Worm (Caenorhabditis elegans): ENCODE results near the gene dnj-23.

dnj-23 gene

DNA sequence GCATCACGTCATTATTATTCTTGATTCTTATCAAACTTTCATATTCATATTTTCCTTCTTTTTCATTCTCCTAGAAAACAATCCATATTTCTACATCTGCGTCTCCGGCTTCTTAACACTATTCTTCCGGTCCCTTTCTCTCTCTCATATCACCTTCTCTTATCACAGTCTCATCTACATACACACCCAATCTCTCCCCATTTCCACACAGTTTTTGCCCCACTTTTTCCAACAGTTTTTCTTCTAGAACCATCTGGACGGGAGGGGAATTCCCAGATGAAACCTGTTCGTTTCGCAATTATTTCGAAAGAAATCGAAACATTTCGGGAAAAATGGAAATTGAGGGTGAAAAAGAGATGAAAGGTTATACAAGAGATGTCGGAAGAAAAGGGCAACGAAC, 19.7 kb upstream of the dnj-23 start (continued):
- peak; percentile 27 for TF ChIP-seq rbr-2 (tag; optimal IDR thresholded peaks at IDR 0.05)
- no peak for TF ChIP-seq unc-130 (GFP tag; optimal IDR thresholded peaks at IDR 0.05)
- no peak for TF ChIP-seq lim-7 (GFP tag; IDR thresholded peaks at IDR 0.05)
- no peak for TF ChIP-seq skn-1 (tag; optimal IDR thresholded peaks at IDR 0.05)
- peak; percentile 70 for TF ChIP-seq ama-1 (optimal IDR thresholded peaks at IDR 0.05)
- no peak for TF ChIP-seq ztf-11 (tag; optimal IDR thresholded peaks at IDR 0.05)
- TF ChIP-seq dpl-1 (GFP tag; optimal IDR thresholded peaks at IDR 0.05): peak; percentile 42
- TF ChIP-seq aly-2 (tag; optimal IDR thresholded peaks at IDR 0.05): no peak
- TF ChIP-seq mdl-1 (tag; optimal IDR thresholded peaks at IDR 0.05): peak; percentile 21 to 36
- peak; percentile 68; the same call in 1 of the 2 replicates for TF ChIP-seq tra-1 (GFP tag; IDR thresholded peaks at IDR 0.05)
- TF ChIP-seq daf-12 (tag; optimal IDR thresholded peaks at IDR 0.05): no peak
- no peak for TF ChIP-seq zip-11 (GFP tag; IDR thresholded peaks at IDR 0.05)
- TF ChIP-seq ceh-62 (tag; optimal IDR thresholded peaks at IDR 0.05): no peak
- peak; percentile 68 for TF ChIP-seq nhr-77 (tag; optimal IDR thresholded peaks at IDR 0.05)
- TF ChIP-seq unc-39 (tag; optimal IDR thresholded peaks at IDR 0.05): no peak
- no peak for TF ChIP-seq F10B5.3 (tag; optimal IDR thresholded peaks at IDR 0.05)
- TF ChIP-seq hlh-11 (tag; optimal IDR thresholded peaks at IDR 0.05): peak; percentile 89
- TF ChIP-seq madf-9 (GFP tag; conservative IDR thresholded peaks at IDR 0.05): no peak
- peak; percentile 67 for TF ChIP-seq zfp-3 (GFP tag; conservative IDR thresholded peaks at IDR 0.05)
- TF ChIP-seq attf-4 (tag; optimal IDR thresholded peaks at IDR 0.05): no peak
- TF ChIP-seq hif-1 (tag; optimal IDR thresholded peaks at IDR 0.05): peak in 1 of 2 experiments; percentile 11
- peak; percentile 42 for TF ChIP-seq nhr-10 (tag; optimal IDR thresholded peaks at IDR 0.05)
- TF ChIP-seq madf-5 (GFP tag; IDR thresholded peaks at IDR 0.05): 0 out of 4 replicates have a peak, but pooled peaks of 1 of the 2 experiments have one; percentile 26
- TF ChIP-seq mxl-3 (GFP tag; optimal IDR thresholded peaks at IDR 0.05): peak; percentile 64
- no peak for TF ChIP-seq R02D3.7 (tag; optimal IDR thresholded peaks at IDR 0.05)
- TF ChIP-seq nhr-237 (tag; optimal IDR thresholded peaks at IDR 0.05): no peak
- no peak for TF ChIP-seq Y48G9A.11 (GFP tag; IDR thresholded peaks at IDR 0.05)
- peak; percentile 26; the same call in 1 of the 2 replicates for TF ChIP-seq lin-38 (GFP tag; IDR thresholded peaks at IDR 0.05)
- no peak for TF ChIP-seq mxl-2 (GFP tag; conservative IDR thresholded peaks at IDR 0.05)
- TF ChIP-seq nhr-111 (GFP tag; optimal IDR thresholded peaks at IDR 0.05): no peak
- TF ChIP-seq zfp-2 (tag; optimal IDR thresholded peaks at IDR 0.05): no peak
- 0 out of 2 replicates have a peak, but pooled peaks have one; percentile 13 for TF ChIP-seq Y75B8A.6 (GFP tag; IDR thresholded peaks at IDR 0.05)
- no peak for TF ChIP-seq zag-1 (tag; optimal IDR thresholded peaks at IDR 0.05)
- no peak for TF ChIP-seq dmd-8 (GFP tag; IDR thresholded peaks at IDR 0.05)
- TF ChIP-seq egl-43 (GFP tag; IDR thresholded peaks at IDR 0.05): no peak
- no peak for TF ChIP-seq snpc-4 (tag; optimal IDR thresholded peaks at IDR 0.05)
- TF ChIP-seq mdt-29 (GFP tag; IDR thresholded peaks at IDR 0.05): peak; percentile 83
- TF ChIP-seq nhr-6 (tag; optimal IDR thresholded peaks at IDR 0.05): peak; percentile 51
- 0 out of 2 replicates have a peak, but pooled peaks have one; percentile 21 for TF ChIP-seq hmg-1.1 (GFP tag; IDR thresholded peaks at IDR 0.05)
- TF ChIP-seq ctbp-1 (GFP tag; IDR thresholded peaks at IDR 0.05): 0 out of 2 replicates have a peak, but pooled peaks have one; percentile 19
- TF ChIP-seq ceh-32 (tag; optimal IDR thresholded peaks at IDR 0.05; ENCODE audit: poor library complexity): no peak
- no peak for TF ChIP-seq ztf-7 (tag; optimal IDR thresholded peaks at IDR 0.05)
- TF ChIP-seq hlh-30 (tag; optimal IDR thresholded peaks at IDR 0.05; ENCODE audit: insufficient read depth): peak; percentile 47
- TF ChIP-seq unc-62 (GFP tag; optimal IDR thresholded peaks at IDR 0.05 in 1 of 2): peak in 1 of 2 experiments; percentile 45
- no peak for TF ChIP-seq unc-62 (tag; optimal IDR thresholded peaks at IDR 0.05)
- TF ChIP-seq ceh-44 (GFP tag; IDR thresholded peaks at IDR 0.05): no peak
- TF ChIP-seq nhr-28 (tag; optimal IDR thresholded peaks at IDR 0.05): peak; percentile 86
- TF ChIP-seq pqm-1 (tag; optimal IDR thresholded peaks at IDR 0.05): peak; percentile 82
- no peak for TF ChIP-seq D1046.2 (GFP tag; IDR thresholded peaks at IDR 0.05)
- TF ChIP-seq lin-13 (GFP tag; optimal IDR thresholded peaks at IDR 0.05): no peak
- no peak for TF ChIP-seq lin-15B (tag; optimal IDR thresholded peaks at IDR 0.05)
- peak; percentile 69 for TF ChIP-seq lin-29 (GFP tag; IDR thresholded peaks at IDR 0.05)
- TF ChIP-seq php-3 (GFP tag; IDR thresholded peaks at IDR 0.05): 0 out of 2 replicates have a peak, but pooled peaks have one; percentile 12
